Fruit fly (Drosophila melanogaster): Measurements from ENCODE around the gene CG11983.

Gene CG11983

DNA sequence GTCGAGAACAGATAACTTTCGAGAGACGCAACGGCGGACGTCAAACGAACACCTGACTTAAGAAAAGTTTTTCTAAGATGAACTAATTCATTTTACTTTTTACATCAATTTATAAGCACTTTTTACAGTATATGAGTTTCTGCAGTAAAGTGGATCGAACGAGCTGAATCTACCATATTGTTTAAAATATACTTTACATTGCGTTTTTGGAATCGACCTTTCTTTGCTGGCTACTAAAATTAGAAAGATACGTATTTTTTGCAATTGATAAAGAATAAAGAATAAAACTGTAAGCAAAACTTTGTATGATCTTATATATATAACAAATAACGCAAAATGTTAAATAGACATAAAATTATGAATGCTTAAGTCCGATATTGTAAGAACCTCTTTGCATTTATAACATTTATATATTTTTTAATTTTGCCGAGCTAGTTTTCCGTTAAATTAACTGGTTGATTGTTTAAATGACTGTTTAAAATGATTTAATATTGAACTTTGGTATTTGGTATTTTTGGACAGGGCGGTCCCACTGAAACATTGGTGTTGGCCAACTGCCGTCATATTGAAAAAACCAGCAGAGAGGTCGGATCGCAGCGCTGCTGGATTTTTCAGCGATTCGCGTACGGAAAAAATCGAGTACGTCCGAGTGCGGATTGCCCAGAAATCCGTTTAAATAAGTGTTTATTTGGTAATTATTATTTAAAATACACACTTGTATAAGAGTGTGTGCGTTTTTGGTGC, 44.0 kb downstream of the CG11983 start, which contains the start of gene Kdm2 (continued):
- TF ChIP-seq CG14667 (GFP tag; IDR thresholded peaks at IDR 0.05) (no peak), CG2889 (GFP tag; IDR thresholded peaks at IDR 0.05) (no peak), Xrp1 (GFP tag; IDR thresholded peaks at IDR 0.05) (no peak), bsh (GFP tag; optimal IDR thresholded peaks at IDR 0.05) (peak in 1 of 2 experiments; percentile 10), usp (GFP tag; optimal IDR thresholded peaks at IDR 0.05) (no peak), az2 (GFP tag; optimal IDR thresholded peaks at IDR 0.05) (no peak), exex (tag; optimal IDR thresholded peaks at IDR 0.05) (peak; percentile 37), B-H2 (GFP tag; optimal IDR thresholded peaks at IDR 0.05) (peak; percentile 52), CG2678 (tag; optimal IDR thresholded peaks at IDR 0.05) (peak; percentile 40), gsb-n (tag; optimal IDR thresholded peaks at IDR 0.05) (peak; percentile 30), bcd (GFP tag; optimal IDR thresholded peaks at IDR 0.05) (no peak), CG8944 (GFP tag; optimal IDR thresholded peaks at IDR 0.05) (no peak), CG10147 (GFP tag; optimal IDR thresholded peaks at IDR 0.05) (no peak), CkIIα-i1 (GFP tag; IDR thresholded peaks at IDR 0.05) (no peak), Dref (GFP tag; IDR thresholded peaks at IDR 0.05) (no peak), CG8089 (GFP tag; optimal IDR thresholded peaks at IDR 0.05) (no peak), CG17912 (GFP tag; optimal IDR thresholded peaks at IDR 0.05) (no peak), CG17802 (tag; optimal IDR thresholded peaks at IDR 0.05) (no peak), CG7556 (GFP tag; optimal IDR thresholded peaks at IDR 0.05) (no peak), cad (GFP tag; optimal IDR thresholded peaks at IDR 0.05) (no peak), CG31388 (GFP tag; optimal IDR thresholded peaks at IDR 0.05) (no peak), Oaz (GFP tag; IDR thresholded peaks at IDR 0.05) (no peak), CG15269 (tag; optimal IDR thresholded peaks at IDR 0.05) (peak; percentile 35), amos (GFP tag; IDR thresholded peaks at IDR 0.05; ENCODE audit: partially characterized antibody) (no peak), CG7372 (GFP tag; IDR thresholded peaks at IDR 0.05) (no peak), ssp (GFP tag; IDR thresholded peaks at IDR 0.05) (no peak), CG18764 (GFP tag; optimal IDR thresholded peaks at IDR 0.05) (no peak), CG31365 (tag; optimal IDR thresholded peaks at IDR 0.05) (peak; percentile 7), CG4282 (GFP tag; optimal IDR thresholded peaks at IDR 0.05) (no peak), CG11456 (GFP tag; IDR thresholded peaks at IDR 0.05) (no peak), hkb (optimal IDR thresholded peaks at IDR 0.05) (no peak), hkb (GFP tag; IDR thresholded peaks at IDR 0.05) (no peak), HmgD (GFP tag; optimal IDR thresholded peaks at IDR 0.05) (no peak), kah (GFP tag; optimal IDR thresholded peaks at IDR 0.05) (no peak), Taf1 (GFP tag; IDR thresholded peaks at IDR 0.05) (no peak), pros (GFP tag; optimal IDR thresholded peaks at IDR 0.05) (no peak), aop (GFP tag; IDR thresholded peaks at IDR 0.05) (no peak), CG12299 (tag; optimal IDR thresholded peaks at IDR 0.05) (peak; percentile 0), CG30403 (GFP tag; optimal IDR thresholded peaks at IDR 0.05) (no peak), odd (GFP tag; optimal IDR thresholded peaks at IDR 0.05) (peak; percentile 40), nom (GFP tag; optimal IDR thresholded peaks at IDR 0.05) (peak; percentile 16), seq (GFP tag; IDR thresholded peaks at IDR 0.05) (no peak), CG6813 (GFP tag; optimal IDR thresholded peaks at IDR 0.05) (peak; percentile 19), Dbx (GFP tag; IDR thresholded peaks at IDR 0.05) (no peak), CG31441 (GFP tag; IDR thresholded peaks at IDR 0.05) (no peak), Six4 (GFP tag; optimal IDR thresholded peaks at IDR 0.05) (no peak), insv (GFP tag; optimal IDR thresholded peaks at IDR 0.05) (peak in 1 of 2 experiments; percentile 36), CG8924 (tag; optimal IDR thresholded peaks at IDR 0.05) (peak; percentile 66), Gsc (GFP tag; IDR thresholded peaks at IDR 0.05) (no peak), CG1647 (GFP tag; optimal IDR thresholded peaks at IDR 0.05) (peak; percentile 8), CG2202 (tag; optimal IDR thresholded peaks at IDR 0.05) (no peak)

Data from whole organism, embryonic.